Fruit fly (Drosophila melanogaster) whole organism, embryonic: ENCODE results near the gene Rad1.

Experiments used
- Antp ChIP-seq: fragments of 200-800 bp; sonication (Bioruptor generic); optimal IDR thresholded peaks from 3 replicates; lab custom pipeline; 2016; ENCODE audit warnings: missing biosample characterization, missing genetic modification characterization
- Blimp-1 ChIP-seq: fragments of 200-800 bp; sonication (Bioruptor generic); optimal IDR thresholded peaks from 3 replicates; lab custom pipeline; 2018; ENCODE audit warnings: missing biosample characterization, missing genetic modification characterization, mild to moderate bottlenecking, moderate library complexity, missing genetic modification reagents
- CG10147 ChIP-seq: fragments of 200-800 bp; sonication (Bioruptor generic); optimal IDR thresholded peaks from 2 replicates; lab custom pipeline; 2019; ENCODE audit warnings: missing biosample characterization, mild to moderate bottlenecking, missing genetic modification characterization, moderate library complexity
- CG11398 ChIP-seq: fragments of 200-800 bp; sonication (Bioruptor generic); optimal IDR thresholded peaks from 2 replicates; lab custom pipeline; 2016; ENCODE audit warnings: missing biosample characterization, missing genetic modification characterization
- CG12071 ChIP-seq: fragments of 200-800 bp; sonication (Bioruptor generic); optimal IDR thresholded peaks from 3 replicates; lab custom pipeline; 2018; ENCODE audit warnings: missing biosample characterization, mild to moderate bottlenecking, missing genetic modification characterization
- CG13894 ChIP-seq: fragments of 200-800 bp; sonication (Bioruptor generic); optimal IDR thresholded peaks from 3 replicates; lab custom pipeline; 2018; ENCODE audit warnings: missing biosample characterization, mild to moderate bottlenecking, missing genetic modification characterization, moderate library complexity
- CG14014 ChIP-seq: fragments of 200-800 bp; sonication (Bioruptor generic); IDR thresholded peaks from 2 replicates; pipeline ENCODE4 v1.3.6; 2022; ENCODE audit warnings: missing biosample characterization, missing genetic modification characterization
- CG14441 ChIP-seq: fragments of 200-800 bp; sonication (Bioruptor generic); IDR thresholded peaks from 2 replicates; pipeline ENCODE4 v1.3.6; 2022; ENCODE audit warnings: missing biosample characterization, missing genetic modification characterization
- CG15011 ChIP-seq: fragments of 200-800 bp; sonication (Bioruptor generic); optimal IDR thresholded peaks from 3 replicates; lab custom pipeline; 2018; ENCODE audit warnings: missing biosample characterization, mild to moderate bottlenecking, missing genetic modification characterization
- CG15696 ChIP-seq: fragments of 200-800 bp; sonication (Bioruptor generic); optimal IDR thresholded peaks from 2 replicates; lab custom pipeline; 2019; ENCODE audit warnings: missing biosample characterization, mild to moderate bottlenecking, missing genetic modification characterization, moderate library complexity
- CG16863 ChIP-seq: fragments of 200-800 bp; sonication (Bioruptor generic); optimal IDR thresholded peaks from 3 replicates; lab custom pipeline; 2016; ENCODE audit warnings: missing biosample characterization, missing genetic modification characterization
- CG17802 ChIP-seq: fragments of 200-800 bp; sonication (Bioruptor generic); optimal IDR thresholded peaks from 2 replicates; lab custom pipeline; 2018; ENCODE audit warnings: missing biosample characterization, mild to moderate bottlenecking, missing genetic modification characterization, moderate library complexity
- CG18262 ChIP-seq: fragments of 200-800 bp; optimal IDR thresholded peaks from 3 replicates; lab custom pipeline; 2019; ENCODE audit warnings: missing biosample characterization, mild to moderate bottlenecking, missing genetic modification characterization, moderate library complexity
- CG18476 ChIP-seq: fragments of 200-800 bp; sonication (Bioruptor generic); optimal IDR thresholded peaks from 2 replicates; lab custom pipeline; 2016; ENCODE audit warnings: missing biosample characterization, mild to moderate bottlenecking, missing genetic modification characterization
- CG31441 ChIP-seq: fragments of 200-800 bp; sonication (Bioruptor generic); IDR thresholded peaks from 2 replicates; pipeline ENCODE4 v1.3.6; 2022; ENCODE audit warnings: missing biosample characterization, missing genetic modification characterization
- CG34422 ChIP-seq: fragments of 200-800 bp; sonication (Bioruptor generic); IDR thresholded peaks from 3 replicates; pipeline ENCODE4 v1.3.6; 2022; ENCODE audit warnings: missing biosample characterization, missing genetic modification characterization
- CG6272 ChIP-seq: fragments of 200-800 bp; sonication (Bioruptor generic); IDR thresholded peaks from 2 replicates; pipeline ENCODE4 v1.3.6; 2022; ENCODE audit warnings: missing biosample characterization, missing genetic modification characterization
- CG6791 ChIP-seq: fragments of 200-800 bp; sonication (Bioruptor generic); IDR thresholded peaks from 3 replicates; pipeline ENCODE4 v1.3.6; 2022; ENCODE audit warnings: missing biosample characterization, missing genetic modification characterization; ENCODE audit not compliant: partially characterized antibody
- CG8089 ChIP-seq: fragments of 200-800 bp; sonication (Bioruptor generic); optimal IDR thresholded peaks from 3 replicates; lab custom pipeline; 2016; ENCODE audit warnings: missing biosample characterization, missing genetic modification characterization
- CG9932 ChIP-seq: fragments of 200-800 bp; sonication (Bioruptor generic); IDR thresholded peaks from 2 replicates; pipeline ENCODE4 v1.3.6; 2022; ENCODE audit warnings: missing biosample characterization, missing genetic modification characterization
- CTCF ChIP-seq: fragments of 200-800 bp; sonication (Bioruptor generic); optimal IDR thresholded peaks from 2 replicates; lab custom pipeline; 2017; ENCODE audit warnings: missing biosample characterization, mild to moderate bottlenecking, missing genetic modification characterization, moderate library complexity
- D ChIP-seq, 2 experiments: fragments of 200-800 bp in 1 of 2; fragments of >200 bp in 1 of 2; sonication (Bioruptor generic) in 1 of 2; optimal IDR thresholded peaks; 2 replicates in 1 of 2; 3 replicates in 1 of 2; lab custom pipeline; 2017; ENCODE audit warnings: mild to moderate bottlenecking in 1 of 2, missing biosample characterization in 1 of 2, missing genetic modification characterization in 1 of 2, missing genetic modification reagents in 1 of 2
- D19A ChIP-seq: fragments of 200-800 bp; optimal IDR thresholded peaks from 3 replicates; lab custom pipeline; 2019; ENCODE audit warnings: missing biosample characterization, mild to moderate bottlenecking, missing genetic modification characterization, moderate library complexity
- Dek ChIP-seq: fragments of 200-800 bp; sonication (Bioruptor generic); optimal IDR thresholded peaks from 3 replicates; lab custom pipeline; 2019; ENCODE audit warnings: missing biosample characterization, mild to moderate bottlenecking, missing genetic modification characterization, moderate library complexity
- Dip3 ChIP-seq: fragments of 200-800 bp; sonication (Bioruptor generic); optimal IDR thresholded peaks from 3 replicates; lab custom pipeline; 2016; ENCODE audit warnings: missing biosample characterization, missing genetic modification characterization
- H15 ChIP-seq: fragments of 200-800 bp; sonication (Bioruptor generic); IDR thresholded peaks from 3 replicates; pipeline ENCODE4 v1.3.6; 2022; ENCODE audit warnings: missing biosample characterization, missing genetic modification characterization
- Hmr ChIP-seq: fragments of 200-800 bp; sonication (Bioruptor generic); optimal IDR thresholded peaks from 3 replicates; lab custom pipeline; 2017; ENCODE audit warnings: mild to moderate bottlenecking, missing biosample characterization, missing genetic modification reagents, missing genetic modification characterization
- Meics ChIP-seq: fragments of 200-800 bp; sonication (Bioruptor generic); optimal IDR thresholded peaks from 2 replicates; lab custom pipeline; 2017; ENCODE audit warnings: missing biosample characterization, mild to moderate bottlenecking, missing genetic modification characterization
- Nf-YA ChIP-seq: fragments of 200-800 bp; sonication (Bioruptor generic); IDR thresholded peaks from 2 replicates; pipeline ENCODE4 v1.3.6; 2022; ENCODE audit warnings: missing biosample characterization, missing genetic modification characterization
- Optix ChIP-seq: fragments of 200-800 bp; sonication (Bioruptor generic); IDR thresholded peaks from 3 replicates; pipeline ENCODE4 v1.3.6; 2022; ENCODE audit warnings: missing biosample characterization, missing genetic modification characterization
- Ptx1 ChIP-seq: fragments of 200-800 bp; sonication (Bioruptor generic); IDR thresholded peaks from 2 replicates; pipeline ENCODE4 v1.3.6; 2022; ENCODE audit warnings: missing biosample characterization, missing genetic modification characterization
- ara ChIP-seq: fragments of 200-800 bp; sonication (Bioruptor generic); IDR thresholded peaks from 2 replicates; pipeline ENCODE4 v1.3.6; 2022; ENCODE audit warnings: missing biosample characterization, missing genetic modification characterization
- ase ChIP-seq: fragments of 200-800 bp; sonication (Bioruptor generic); IDR thresholded peaks from 3 replicates; pipeline ENCODE4 v1.3.6; 2022; ENCODE audit warnings: missing biosample characterization, missing genetic modification characterization
- az2 ChIP-seq: fragments of 200-800 bp; sonication (Bioruptor generic); optimal IDR thresholded peaks from 3 replicates; lab custom pipeline; 2016; ENCODE audit warnings: missing biosample characterization, missing genetic modification characterization
- crp ChIP-seq, 2 experiments: fragments of 200-800 bp; sonication (Bioruptor generic); optimal IDR thresholded peaks; 2 replicates in 1 of 2; 3 replicates in 1 of 2; lab custom pipeline; 2017; ENCODE audit warnings: missing biosample characterization in 2 of 2, missing genetic modification characterization in 2 of 2, mild to moderate bottlenecking in 1 of 2, moderate library complexity in 1 of 2
- dati ChIP-seq: fragments of 200-800 bp; sonication (Bioruptor generic); IDR thresholded peaks from 2 replicates; pipeline ENCODE4 v1.3.6; 2022; ENCODE audit warnings: missing biosample characterization, missing genetic modification characterization
- dmrt99B ChIP-seq: fragments of 200-800 bp; sonication (Bioruptor generic); optimal IDR thresholded peaks from 2 replicates; lab custom pipeline; 2018; ENCODE audit warnings: missing biosample characterization, mild to moderate bottlenecking, missing genetic modification characterization, moderate library complexity
- eve ChIP-seq, 2 experiments: fragments of >200 bp; optimal IDR thresholded peaks; 2 replicates each; lab custom pipeline; 2017; ENCODE audit warnings: missing biosample characterization in 2 of 2, missing genetic modification characterization in 2 of 2
- gsb ChIP-seq: fragments of 200-800 bp; sonication (Bioruptor generic); IDR thresholded peaks from 2 replicates; pipeline ENCODE4 v1.3.6; 2022; ENCODE audit warnings: missing biosample characterization, missing genetic modification characterization
- h ChIP-seq: fragments of >200 bp; optimal IDR thresholded peaks from 2 replicates; lab custom pipeline; 2017
- hbn ChIP-seq: fragments of 200-800 bp; sonication (Bioruptor generic); IDR thresholded peaks from 2 replicates; pipeline ENCODE4 v1.3.6; 2022; ENCODE audit warnings: missing biosample characterization, missing genetic modification characterization; ENCODE audit not compliant: partially characterized antibody
- jing ChIP-seq: fragments of 200-800 bp; sonication (Bioruptor generic); optimal IDR thresholded peaks from 2 replicates; lab custom pipeline; 2018; ENCODE audit warnings: missing biosample characterization, mild to moderate bottlenecking, missing genetic modification characterization
- oc ChIP-seq: fragments of 200-800 bp; sonication (Bioruptor generic); optimal IDR thresholded peaks from 2 replicates; lab custom pipeline; 2018; ENCODE audit warnings: missing biosample characterization, mild to moderate bottlenecking, missing genetic modification characterization, moderate library complexity
- org-1 ChIP-seq: fragments of 200-800 bp; sonication (Bioruptor generic); optimal IDR thresholded peaks from 2 replicates; lab custom pipeline; 2017; ENCODE audit warnings: missing biosample characterization, missing genetic modification characterization
- p53 ChIP-seq: fragments of 200-800 bp; sonication (Bioruptor generic); optimal IDR thresholded peaks from 2 replicates; lab custom pipeline; 2016; ENCODE audit warnings: missing biosample characterization, missing genetic modification characterization
- pan ChIP-seq, 4 experiments: fragments of >200 bp in 3 of 4; fragments of 200-800 bp in 1 of 4; sonication (Bioruptor generic) in 1 of 4; optimal IDR thresholded peaks in 3 of 4; IDR thresholded peaks in 1 of 4; 2 replicates each; pipeline versions ENCODE4 v1.3.6 to Lab custom; 2017 to 2022; ENCODE audit warnings: missing biosample characterization in 2 of 4, missing genetic modification characterization in 2 of 4, mixed read lengths in 1 of 4
- pzg ChIP-seq: fragments of 200-800 bp; sonication (Bioruptor generic); optimal IDR thresholded peaks from 3 replicates; lab custom pipeline; 2018; ENCODE audit warnings: missing biosample characterization, mild to moderate bottlenecking, missing genetic modification characterization, moderate library complexity
- sens-2 ChIP-seq: fragments of 200-800 bp; sonication (Bioruptor generic); IDR thresholded peaks from 2 replicates; pipeline ENCODE4 v1.3.6; 2022; ENCODE audit warnings: missing biosample characterization, missing genetic modification characterization
- sr ChIP-seq: fragments of 200-800 bp; sonication (Bioruptor generic); IDR thresholded peaks from 3 replicates; pipeline ENCODE4 v1.3.6; 2022; ENCODE audit warnings: missing biosample characterization, missing genetic modification characterization
- vfl ChIP-seq: fragments of 200-800 bp; sonication (Bioruptor generic); optimal IDR thresholded peaks from 2 replicates; lab custom pipeline; 2016; ENCODE audit warnings: missing biosample characterization, missing genetic modification characterization
- zen ChIP-seq: fragments of 200-800 bp; sonication (Bioruptor generic); optimal IDR thresholded peaks from 3 replicates; lab custom pipeline; 2018; ENCODE audit warnings: missing biosample characterization, mild to moderate bottlenecking, missing genetic modification characterization, moderate library complexity

Rad1 gene

dm6 chr2L:2585285-2585684 lies 10.4 kb upstream of the Rad1 start, which contains the start of gene Drp1 (continued):
- TF ChIP-seq CG6272 (GFP tag; lab: Robert Waterston, UW): no peak
- no peak for TF ChIP-seq Nf-YA (GFP tag; lab: Robert Waterston, UW)
- peak; percentile 76 for TF ChIP-seq Hmr (GFP tag; lab: Kevin White, UChicago)
- peak; percentile 46 for TF ChIP-seq CG13894 (tag; lab: Kevin White, UChicago)
- TF ChIP-seq p53 (GFP tag; lab: Kevin White, UChicago): peak; percentile 62
- TF ChIP-seq D19A (tag; lab: Kevin White, UChicago): no peak
- TF ChIP-seq oc (tag; lab: Kevin White, UChicago): no peak
- no peak for TF ChIP-seq D (optimal IDR thresholded peaks at IDR 0.05; lab: Kevin White, UChicago)
- no peak for TF ChIP-seq D (GFP tag; optimal IDR thresholded peaks at IDR 0.05; lab: Kevin White, UChicago)
- TF ChIP-seq CG11398 (GFP tag; lab: Kevin White, UChicago): peak; percentile 27
- peak; percentile 48 for TF ChIP-seq vfl (GFP tag; lab: Kevin White, UChicago)
- no peak for TF ChIP-seq sens-2 (GFP tag; lab: Robert Waterston, UW)
- TF ChIP-seq az2 (GFP tag; lab: Kevin White, UChicago): peak; percentile 14
- TF ChIP-seq CG18262 (tag; lab: Kevin White, UChicago): no peak
- peak; percentile 63 for TF ChIP-seq Dip3 (GFP tag; lab: Kevin White, UChicago)
- TF ChIP-seq CG14441: peak; percentile 52
- TF ChIP-seq crp (GFP tag; optimal IDR thresholded peaks at IDR 0.05; lab: Kevin White, UChicago): peak in 1 of 2 experiments; percentile 71
- peak; percentile 47; the same call in 1 of the 2 replicates for TF ChIP-seq CG14014
- TF ChIP-seq CTCF (GFP tag; lab: Kevin White, UChicago): peak; percentile 93
- 0 out of 2 replicates have a peak, but pooled peaks have one; percentile 18 for TF ChIP-seq dati (GFP tag; lab: Robert Waterston, UW)
- TF ChIP-seq Blimp-1 (GFP tag; lab: Kevin White, UChicago): no peak
- TF ChIP-seq ase (GFP tag; lab: Robert Waterston, UW): no peak
- no peak for TF ChIP-seq sr (GFP tag; lab: Robert Waterston, UW)
- peak; percentile 76 for TF ChIP-seq CG34422
- TF ChIP-seq CG16863 (GFP tag; lab: Kevin White, UChicago): no peak
- TF ChIP-seq CG9932 (GFP tag; lab: Robert Waterston, UW): peak; percentile 86
- TF ChIP-seq hbn (GFP tag; lab: Robert Waterston, UW): peak; percentile 67
- TF ChIP-seq Dek (tag; lab: Kevin White, UChicago): no peak
- no peak for TF ChIP-seq eve (GFP tag; optimal IDR thresholded peaks at IDR 0.05; lab: Kevin White, UChicago)
- no peak for TF ChIP-seq CG8089
- peak; percentile 27 for TF ChIP-seq CG15696 (tag; lab: Kevin White, UChicago)
- peak; percentile 47; the same call in 1 of the 3 replicates for TF ChIP-seq H15 (GFP tag; lab: Robert Waterston, UW)
- peak; percentile 98 for TF ChIP-seq pzg (GFP tag; lab: Kevin White, UChicago)
- TF ChIP-seq jing (GFP tag; lab: Kevin White, UChicago): no peak
- no peak for TF ChIP-seq CG15011
- no peak for TF ChIP-seq h (lab: Kevin White, UChicago)
- no peak for TF ChIP-seq pan (optimal IDR thresholded peaks at IDR 0.05; lab: Kevin White, UChicago)
- peak in 1 of 2 experiments; percentile 51 for TF ChIP-seq pan (GFP tag; optimal IDR thresholded peaks at IDR 0.05 in 1 of 2, IDR thresholded peaks at IDR 0.05 in 1 of 2)
- no peak for TF ChIP-seq CG12071 (GFP tag; lab: Kevin White, UChicago)
- TF ChIP-seq Optix (GFP tag; lab: Robert Waterston, UW): 0 out of 3 replicates have a peak, but pooled peaks have one; percentile 14
- TF ChIP-seq Ptx1 (GFP tag; lab: Robert Waterston, UW): peak; percentile 61
- TF ChIP-seq ara: no peak; the same call in 1 of the 2 replicates
- TF ChIP-seq CG31441 (GFP tag; lab: Robert Waterston, UW): no peak; the same call in 1 of the 2 replicates
- TF ChIP-seq CG17802 (tag; lab: Kevin White, UChicago): peak; percentile 28
- TF ChIP-seq Meics: peak; percentile 35
- TF ChIP-seq dmrt99B (tag; lab: Kevin White, UChicago): no peak
- TF ChIP-seq CG10147 (GFP tag; lab: Kevin White, UChicago): no peak
- TF ChIP-seq gsb (GFP tag; lab: Robert Waterston, UW): no peak
- peak; percentile 80 for TF ChIP-seq CG6791 (GFP tag; lab: Robert Waterston, UW)
- no peak for TF ChIP-seq CG18476 (GFP tag; lab: Kevin White, UChicago)
- TF ChIP-seq Antp (GFP tag; lab: Kevin White, UChicago): peak; percentile 61
- TF ChIP-seq zen (tag; lab: Kevin White, UChicago): peak; percentile 16
- TF ChIP-seq org-1 (GFP tag; lab: Kevin White, UChicago): no peak
